Fruit fly (Drosophila melanogaster) whole organism, larva: Measurements from ENCODE around the gene fy.

Source experiments
- noc ChIP-seq: fragments of 200-800 bp; sonication (Bioruptor generic); optimal IDR thresholded peaks from 3 replicates; lab custom pipeline; 2019; ENCODE audit warnings: missing biosample characterization, mild to moderate bottlenecking, missing genetic modification characterization, moderate library complexity

The fy gene

DNA sequence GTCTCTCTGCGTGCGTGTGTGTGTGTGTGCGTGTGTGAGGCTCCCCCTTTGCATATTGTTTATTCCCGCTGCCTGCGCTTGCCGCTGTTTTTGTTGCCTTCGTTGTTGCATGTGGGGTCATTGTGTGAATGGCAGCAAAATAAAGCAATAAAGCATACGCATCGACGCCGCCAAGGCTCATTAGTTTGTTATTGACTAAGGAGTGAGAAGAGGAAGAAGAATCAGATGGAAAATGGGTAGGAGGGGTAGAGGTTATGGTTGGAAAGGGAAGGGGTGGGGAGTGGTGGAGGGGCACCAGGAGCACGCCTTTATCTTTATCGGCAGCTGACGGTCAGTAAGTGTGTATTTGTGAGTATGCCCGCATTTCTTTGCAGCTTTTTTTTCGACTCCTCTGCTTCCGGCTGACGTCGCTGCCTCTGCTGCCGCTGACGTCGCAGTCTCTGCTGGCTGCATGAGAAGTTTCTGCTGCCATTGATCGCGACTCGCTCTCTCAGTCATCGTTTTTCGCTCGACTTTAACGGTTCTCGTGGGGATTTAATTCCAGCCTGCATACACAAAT is 16.4 kb upstream of the fy start:
- TF ChIP-seq noc (tag; lab: Kevin White, UChicago), result no peak

DNA sequence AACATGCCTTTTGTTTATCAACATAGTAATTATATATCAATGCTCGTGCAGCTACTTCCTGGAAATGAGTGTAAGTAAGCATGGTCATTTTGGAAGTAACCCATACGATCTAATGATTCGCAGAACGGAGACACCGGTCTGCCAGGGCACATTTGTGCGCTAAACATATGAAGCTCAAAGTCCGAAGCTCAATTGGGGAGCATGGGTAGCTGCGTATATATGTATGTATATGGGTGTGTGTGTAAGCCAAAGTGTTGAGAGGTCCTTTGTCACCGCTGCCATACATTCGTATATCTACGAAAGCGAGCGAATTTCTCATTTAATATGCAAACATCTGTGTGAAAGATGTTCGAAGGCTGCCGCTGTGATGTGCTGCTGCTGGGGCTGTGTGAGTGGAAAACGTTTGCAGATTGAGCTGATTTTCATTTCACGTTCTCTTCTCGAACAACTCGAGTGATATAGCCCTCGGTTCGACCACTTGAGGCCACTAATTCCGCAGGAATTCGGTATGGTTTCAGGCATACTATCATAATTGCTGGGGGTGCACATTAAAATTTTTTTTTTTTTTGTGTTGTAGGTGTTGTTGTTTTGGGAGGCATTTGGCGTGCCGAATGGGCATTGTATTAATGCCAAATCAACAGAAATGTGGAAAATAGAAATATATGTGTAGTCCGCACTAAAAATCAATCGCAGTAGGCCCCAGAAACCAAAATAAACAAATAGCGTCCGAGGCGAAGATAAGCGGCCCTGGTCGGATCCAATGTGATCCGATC is 15.2 kb upstream of the fy start:
- TF ChIP-seq noc (tag; lab: Kevin White, UChicago), result no peak

DNA sequence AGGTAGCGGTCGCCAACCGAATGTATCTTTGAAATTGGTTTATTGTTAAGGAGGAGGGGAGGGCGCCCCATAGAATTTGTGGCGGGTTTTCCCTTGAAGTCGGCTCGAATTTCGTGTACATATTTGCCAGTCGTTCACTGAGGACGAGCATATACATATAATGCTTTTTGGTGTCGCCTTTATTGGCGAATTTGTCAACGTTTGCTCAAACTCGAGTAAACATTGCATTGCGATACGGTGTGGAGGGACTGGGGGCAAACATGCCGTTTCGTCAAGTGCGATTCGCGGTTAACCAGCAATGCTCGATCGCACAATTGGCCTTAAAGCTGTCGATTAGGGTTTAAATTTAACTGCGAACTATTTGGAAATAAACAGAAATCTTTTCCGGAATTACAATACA is 14.5 kb upstream of the fy start:
- no peak for TF ChIP-seq noc (tag; lab: Kevin White, UChicago)

DNA sequence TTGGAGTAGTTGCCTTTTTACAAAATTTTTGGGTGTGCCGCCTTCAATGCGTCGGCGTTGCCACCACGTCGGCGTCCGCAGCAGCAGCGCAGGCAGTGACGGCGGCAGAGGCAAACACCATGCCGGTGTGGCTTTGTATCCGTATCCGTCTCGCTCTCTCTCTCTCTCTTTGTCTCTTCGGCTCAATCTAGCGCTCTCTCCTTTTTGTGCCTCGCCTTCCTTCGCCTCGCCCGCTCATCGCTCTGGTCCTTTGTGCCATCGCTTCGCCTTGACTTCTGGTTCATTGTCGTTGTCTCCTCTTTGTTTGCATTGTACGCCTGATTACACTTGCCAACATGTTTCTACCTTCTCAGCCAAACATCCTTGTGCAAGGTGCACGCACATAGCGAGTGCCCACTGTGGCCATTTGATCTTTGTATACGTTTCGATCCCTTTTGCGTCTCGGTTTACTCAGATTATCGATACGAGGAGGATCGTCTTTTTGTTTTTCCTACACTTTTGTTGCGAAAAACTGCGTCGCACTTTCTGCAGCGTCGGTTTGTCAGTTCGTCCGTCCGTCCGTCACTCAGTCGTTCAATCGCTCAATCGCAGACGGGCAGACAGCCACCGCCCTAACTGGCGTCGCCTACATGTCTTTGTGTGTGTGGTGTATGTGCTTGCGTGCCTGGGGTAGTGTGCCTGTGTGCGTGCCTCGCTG is 13.4 kb upstream of the fy start:
- peak; percentile 21 for TF ChIP-seq noc (tag; lab: Kevin White, UChicago)

DNA sequence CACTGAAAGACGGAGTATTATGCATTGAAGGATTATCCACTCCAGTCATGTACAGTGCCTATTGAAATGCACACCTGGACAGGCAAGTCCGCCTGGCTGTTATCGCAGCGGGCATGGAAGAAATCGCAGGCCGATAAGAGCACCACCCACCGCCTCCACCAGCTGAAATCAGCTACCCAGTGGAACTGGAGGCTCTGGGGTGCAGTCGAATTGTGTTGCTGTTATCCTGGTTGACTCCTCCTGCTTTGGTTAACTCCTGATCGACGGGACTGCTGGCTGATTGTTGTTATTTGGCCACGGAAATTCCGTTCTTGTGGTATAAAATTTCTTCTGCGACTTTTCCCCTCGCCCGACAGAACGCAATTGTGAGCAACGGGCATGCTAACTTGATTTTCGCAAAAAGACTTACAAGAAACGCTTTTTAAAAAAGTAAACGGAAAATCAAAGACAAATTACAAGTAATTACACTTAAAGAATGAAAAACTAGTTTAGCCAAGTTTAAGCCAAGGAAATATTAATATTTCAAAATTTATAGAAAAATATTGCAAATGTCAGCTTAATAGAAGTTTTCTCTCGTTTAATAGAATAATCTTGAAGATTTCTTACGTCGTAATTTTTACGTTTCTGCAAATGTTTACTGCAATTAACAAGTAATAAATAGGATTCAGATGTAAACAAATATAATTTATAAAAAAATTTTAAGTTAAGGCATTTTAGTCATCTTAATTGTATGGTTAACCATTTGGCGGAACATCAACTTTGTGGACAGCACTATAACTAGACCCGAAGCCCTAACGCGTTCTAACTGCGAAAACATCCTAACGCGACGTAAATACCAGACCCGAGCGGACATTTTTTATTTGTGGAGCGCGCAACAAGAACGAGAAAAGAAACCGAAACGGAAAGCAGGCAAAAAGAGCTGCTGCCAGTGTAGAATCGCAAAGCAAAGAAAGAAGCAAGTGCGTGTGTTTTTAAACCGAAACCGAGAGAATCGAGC is 12.1 kb upstream of the fy start, which contains the start of the genes CG13398 and Akap200:
Gene CG13398, minus strand, starts transcription at position 370 of the 997 bp plus-strand sequence.
Gene Akap200, plus strand, starts transcription at position 804 of the 997 bp plus-strand sequence.
- TF ChIP-seq noc (tag; lab: Kevin White, UChicago), result no peak

DNA sequence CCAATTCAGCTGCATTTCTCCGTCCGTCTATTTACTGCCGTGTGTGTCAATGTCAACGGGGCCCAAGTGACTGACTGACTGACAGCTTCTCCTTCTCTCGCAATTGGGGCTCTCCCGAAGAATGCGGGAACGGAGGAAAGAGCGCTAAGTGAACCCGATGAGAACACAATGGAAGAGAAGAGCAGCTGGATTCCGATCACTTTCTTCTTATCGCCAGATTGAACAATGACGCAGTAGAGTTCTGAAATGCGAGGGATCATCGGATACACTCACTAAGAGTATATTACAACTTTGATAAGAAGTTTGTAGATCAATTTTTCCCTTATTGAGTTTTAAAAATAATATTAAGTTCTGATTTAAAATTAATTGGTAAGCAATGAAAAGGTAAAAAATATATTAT is 8.4 kb upstream of the fy start, which contains the start of gene Naglu:
Gene Naglu, minus strand, starts transcription at position 339 of the 400 bp plus-strand sequence.
- no peak for TF ChIP-seq noc (tag; lab: Kevin White, UChicago)

DNA sequence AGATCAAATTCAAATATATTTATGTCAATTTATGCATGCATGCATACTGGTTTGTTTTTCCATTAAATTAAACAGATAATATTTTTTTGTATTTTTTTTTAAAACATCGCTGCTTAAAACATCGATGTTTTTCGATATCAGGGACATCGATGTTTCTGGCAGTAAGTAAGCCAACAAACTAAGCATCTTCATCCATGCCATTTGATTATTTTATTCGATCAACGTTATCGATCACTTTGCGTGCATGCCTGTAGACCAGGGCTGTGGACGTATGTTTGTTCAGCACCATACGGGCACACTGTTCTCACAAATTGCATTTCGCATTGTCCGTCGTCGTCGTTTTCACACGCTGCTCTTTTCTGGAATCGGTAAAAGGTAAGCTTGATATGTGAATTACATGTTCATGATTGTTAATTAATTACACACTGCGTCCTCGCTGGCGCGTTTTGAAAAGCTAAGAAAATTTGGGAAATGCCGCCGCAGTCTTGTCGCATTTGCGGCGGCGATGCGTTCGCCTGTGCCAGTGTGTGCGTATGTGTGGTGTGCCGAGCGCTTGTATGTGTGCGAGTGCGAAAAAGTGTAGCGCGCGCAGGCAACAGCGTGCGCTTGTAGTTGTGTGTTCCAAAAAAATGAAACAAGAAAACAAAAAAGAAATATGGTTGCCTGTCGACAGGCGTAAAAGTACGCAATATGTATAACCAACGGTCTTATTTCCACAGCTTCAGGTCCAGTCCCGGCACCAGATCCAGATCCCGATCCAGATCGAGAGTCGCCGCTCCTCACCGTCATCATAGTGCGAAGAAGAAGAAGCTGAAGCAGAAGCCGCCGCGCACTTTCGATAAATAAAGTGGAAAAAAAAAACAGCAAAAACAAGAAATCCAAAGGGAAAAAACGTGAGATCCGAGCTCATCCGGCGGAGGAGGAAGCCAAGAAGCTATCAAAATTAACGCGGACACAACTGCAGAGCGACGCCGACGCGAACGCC is 498 bp upstream of the fy start, which contains the start of gene emb:
Gene emb, plus strand, starts transcription at position 288 of the 985 bp plus-strand sequence.
- peak; percentile 44 for TF ChIP-seq noc (tag; lab: Kevin White, UChicago)

DNA sequence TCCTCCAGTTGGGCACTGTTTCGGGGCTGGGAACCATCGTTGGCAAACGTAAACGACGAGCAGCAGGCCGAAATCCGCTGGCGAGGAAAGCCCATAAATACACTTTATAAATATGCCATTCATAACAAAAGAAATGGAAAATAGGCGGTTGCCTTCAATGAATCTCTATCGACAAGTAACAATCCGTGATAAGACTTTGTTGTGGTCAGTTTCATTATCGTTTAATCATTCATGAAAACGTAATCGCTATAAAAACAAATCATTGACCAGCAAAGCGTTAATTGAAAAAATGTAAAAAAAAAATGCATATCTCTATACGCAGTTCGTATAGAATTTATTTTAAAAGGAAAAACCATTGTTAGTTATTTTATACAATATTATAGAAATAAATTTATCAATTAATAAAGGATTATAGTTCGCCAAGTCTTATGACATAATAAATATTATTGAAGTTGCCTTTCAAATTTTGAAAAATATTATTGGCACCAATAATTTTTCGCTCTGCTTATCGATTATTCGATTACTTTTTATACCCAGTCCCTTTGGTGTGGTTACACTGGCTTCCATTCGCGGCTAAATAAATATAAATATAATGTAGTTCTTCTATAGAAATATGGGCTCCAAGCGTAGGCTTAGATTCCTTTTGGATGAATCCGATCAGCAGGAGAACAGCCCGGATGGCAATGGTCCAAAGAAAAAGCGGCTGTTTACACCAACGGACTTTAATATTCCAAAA is 3.0 kb downstream of the fy start, which contains the start of gene CG31898:
Gene CG31898, plus strand, starts transcription at position 559 of the 736 bp plus-strand sequence.
- TF ChIP-seq noc (tag; lab: Kevin White, UChicago), result no peak

DNA sequence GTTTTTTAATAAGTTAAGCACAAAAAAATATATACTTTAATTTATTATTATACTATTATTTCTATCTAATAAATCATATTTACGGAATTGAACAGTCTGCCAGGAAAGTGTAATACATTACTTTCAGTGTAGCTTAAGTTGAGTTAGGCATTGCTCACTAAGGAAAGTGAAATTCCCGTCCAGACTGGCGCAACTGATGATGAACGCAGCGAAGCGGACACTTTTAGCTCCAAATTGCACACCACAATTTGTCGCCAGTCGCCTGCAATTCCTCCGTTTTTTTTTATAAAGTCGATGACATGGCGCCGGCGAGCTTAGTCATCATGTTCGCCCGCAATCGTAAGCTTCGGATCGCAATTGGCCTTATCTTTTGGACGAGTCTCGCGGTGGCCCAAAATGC is 4.4 kb downstream of the fy start, which contains the start of gene CG13386:
Gene CG13386, plus strand, starts transcription at position 301 of the 400 bp plus-strand sequence.
- no peak for TF ChIP-seq noc (tag; lab: Kevin White, UChicago)

DNA sequence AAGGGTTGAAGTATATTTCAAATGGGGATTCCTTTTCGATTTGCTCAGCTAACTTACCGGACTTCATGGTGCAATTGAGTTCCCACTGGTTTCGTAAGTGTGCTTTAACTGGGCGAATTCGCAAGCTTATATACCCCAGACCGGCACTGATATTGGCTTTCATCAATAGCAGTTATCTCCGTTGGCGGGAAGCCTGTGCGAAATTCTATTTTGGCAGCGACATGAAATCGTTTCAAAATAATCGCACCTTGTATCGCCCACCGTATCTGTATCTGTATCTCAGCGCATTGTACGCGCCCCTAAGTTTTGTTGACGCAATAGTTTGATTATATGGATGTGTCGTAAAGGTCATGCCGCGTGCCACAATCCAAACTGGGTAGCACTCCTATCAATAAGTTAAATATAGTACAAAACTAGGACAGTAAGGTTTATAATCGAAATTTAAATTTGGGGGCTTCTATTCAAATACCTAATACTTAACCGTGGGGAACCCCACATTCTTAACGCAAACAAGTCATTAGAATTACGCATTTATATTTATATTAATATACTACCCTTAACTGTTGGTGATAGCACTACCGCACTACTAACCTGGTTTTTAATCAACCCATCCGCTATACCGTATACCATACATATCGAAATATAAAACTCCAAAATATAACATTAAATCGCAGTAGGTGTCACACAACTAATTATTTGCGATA is 6.9 kb downstream of the fy start, which contains the start of the genes Peritrophin-15a and CG13385:
Gene Peritrophin-15a, minus strand, starts transcription at position 101 of the 704 bp plus-strand sequence.
Gene CG13385, plus strand, starts transcription at position 654 of the 704 bp plus-strand sequence.
- no peak for TF ChIP-seq noc (tag; lab: Kevin White, UChicago)

DNA sequence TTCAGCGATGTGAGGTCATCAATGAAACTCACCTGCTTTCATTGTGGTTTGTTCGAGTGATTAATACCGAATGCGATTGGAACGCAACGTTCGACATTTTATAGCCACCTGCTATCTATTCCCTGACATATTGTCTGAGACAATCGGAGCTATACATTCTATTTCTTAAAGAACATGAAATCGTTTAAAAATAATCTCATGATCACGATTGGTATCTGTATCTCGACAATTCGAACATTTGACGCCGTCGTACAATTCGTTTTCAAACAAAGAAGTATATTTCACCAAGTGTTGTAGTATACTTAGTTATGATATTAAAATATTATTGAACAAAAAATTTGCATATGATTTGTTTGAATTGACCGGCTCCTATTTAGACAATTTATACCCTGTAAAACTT is 8.2 kb downstream of the fy start, which contains the start of gene Peritrophin-15b:
Gene Peritrophin-15b, minus strand, starts transcription at position 101 of the 400 bp plus-strand sequence.
- TF ChIP-seq noc (tag; lab: Kevin White, UChicago), result no peak

DNA sequence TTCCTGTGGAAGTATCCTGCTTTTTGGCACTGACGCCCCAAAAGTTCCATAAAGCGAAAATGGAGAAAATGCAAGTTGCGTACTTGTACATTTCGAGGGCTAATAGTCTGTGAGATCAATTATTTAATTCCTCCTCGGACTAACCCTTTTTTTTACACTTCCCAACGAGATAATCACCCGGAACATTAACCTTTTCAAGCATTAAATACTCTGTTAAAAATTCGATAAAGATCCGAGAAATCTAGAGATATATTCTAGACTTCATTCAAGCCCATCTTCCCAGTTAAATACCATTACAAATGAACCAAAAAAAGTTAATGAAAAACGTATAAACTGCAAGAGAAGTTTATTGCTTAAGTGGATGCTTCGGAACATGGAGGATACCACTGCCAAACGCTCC is 8.9 kb downstream of the fy start, which contains the start of gene lectin-29Ca:
Gene lectin-29Ca, minus strand, starts transcription at position 101 of the 400 bp plus-strand sequence.
- TF ChIP-seq noc (tag; lab: Kevin White, UChicago), result no peak
